Worm (Caenorhabditis elegans) whole organism, L4 larva: ENCODE measurements around the gene srw-73.

ENCODE experiments used
- F26F4.8 ChIP-seq: fragments of 200-800 bp; sonication (Bioruptor generic); conservative IDR thresholded peaks from 2 replicates; pipeline ENCODE4 v1.3.6; 2022; ENCODE audit warnings: missing genetic modification characterization, missing compliant biosample characterization
- F49E8.2 ChIP-seq: sonication (generic microtip); optimal IDR thresholded peaks from 2 replicates; lab custom pipeline; 2016; ENCODE audit warnings: missing compliant biosample characterization, mild to moderate bottlenecking, missing genetic modification characterization, borderline replicate concordance
- T20F7.1 ChIP-seq: fragments of 200-800 bp; sonication (Bioruptor generic); optimal IDR thresholded peaks from 2 replicates; lab custom pipeline; 2018; ENCODE audit warnings: mild to moderate bottlenecking, missing genetic modification characterization, missing compliant biosample characterization
- T26A8.4 ChIP-seq: fragments of 200-800 bp; sonication (Bioruptor generic); IDR thresholded peaks from 2 replicates; pipeline ENCODE4 v1.3.6; 2022; ENCODE audit warnings: missing genetic modification characterization, missing compliant biosample characterization
- Y48G9A.11 ChIP-seq: fragments of 200-800 bp; sonication (Bioruptor generic); IDR thresholded peaks from 2 replicates; pipeline ENCODE4 v1.3.6; 2022; ENCODE audit warnings: missing genetic modification reagents, missing genetic modification characterization, missing compliant biosample characterization
- aha-1 ChIP-seq: fragments of 150-350 bp; peaks from one replicate; lab custom pipeline; 2014; ENCODE audit warnings: missing biosample characterization, missing genetic modification characterization
- ama-1 ChIP-seq: fragments of 150-350 bp; optimal IDR thresholded peaks from 2 replicates; lab custom pipeline; 2014; ENCODE audit warnings: inconsistent platforms, mixed read lengths
- attf-4 ChIP-seq: sonication (generic microtip); optimal IDR thresholded peaks from 3 replicates; lab custom pipeline; 2017; ENCODE audit warnings: missing biosample characterization, missing genetic modification characterization
- ces-1 ChIP-seq: fragments of 150-350 bp; sonication (generic microtip); optimal IDR thresholded peaks from 4 replicates; lab custom pipeline; 2014; ENCODE audit warnings: missing biosample characterization, missing genetic modification reagents, missing genetic modification characterization
- ctbp-1 ChIP-seq: fragments of 200-800 bp; sonication (Bioruptor generic); IDR thresholded peaks from 2 replicates; pipeline ENCODE4 v1.3.6; 2022; ENCODE audit warnings: missing genetic modification reagents, missing genetic modification characterization, missing compliant biosample characterization
- daf-12 ChIP-seq: fragments of 150-350 bp; optimal IDR thresholded peaks from 2 replicates; lab custom pipeline; 2014; ENCODE audit warnings: missing biosample characterization, missing genetic modification reagents, missing genetic modification characterization
- dmd-8 ChIP-seq: fragments of 200-800 bp; sonication (Bioruptor generic); IDR thresholded peaks from 2 replicates; pipeline ENCODE4 v1.3.6; 2022; ENCODE audit warnings: missing genetic modification characterization, missing compliant biosample characterization
- dmd-9 ChIP-seq: fragments of 200-800 bp; sonication (Bioruptor generic); IDR thresholded peaks from 2 replicates; pipeline ENCODE4 v1.3.6; 2022; ENCODE audit warnings: missing genetic modification reagents, missing genetic modification characterization, missing compliant biosample characterization
- duxl-1 ChIP-seq: sonication (generic microtip); optimal IDR thresholded peaks from 2 replicates; lab custom pipeline; 2016; ENCODE audit warnings: mild to moderate bottlenecking, missing genetic modification characterization, moderate library complexity, missing compliant biosample characterization; ENCODE audit not compliant: poor library complexity
- dve-1 ChIP-seq: sonication (generic microtip); optimal IDR thresholded peaks from 2 replicates; lab custom pipeline; 2017; ENCODE audit warnings: antibody characterized with exemption, mild to moderate bottlenecking, missing genetic modification characterization, missing compliant biosample characterization; ENCODE audit not compliant: insufficient read depth
- fkh-10 ChIP-seq: fragments of 150-350 bp; optimal IDR thresholded peaks from 2 replicates; lab custom pipeline; 2014; ENCODE audit warnings: missing biosample characterization, missing genetic modification reagents, missing genetic modification characterization
- fos-1 ChIP-seq: fragments of 150-350 bp; optimal IDR thresholded peaks from 2 replicates; lab custom pipeline; 2014; ENCODE audit warnings: missing biosample characterization, missing genetic modification characterization
- gei-8 ChIP-seq: fragments of 200-800 bp; sonication (Bioruptor generic); optimal IDR thresholded peaks from 2 replicates; lab custom pipeline; 2018; ENCODE audit warnings: mild to moderate bottlenecking, missing genetic modification characterization, missing compliant biosample characterization
- hlh-30 ChIP-seq: sonication (generic microtip); optimal IDR thresholded peaks from 2 replicates; lab custom pipeline; 2017; ENCODE audit warnings: antibody characterized with exemption, mild to moderate bottlenecking, missing genetic modification characterization, missing compliant biosample characterization; ENCODE audit not compliant: insufficient read depth
- hmg-1.1 ChIP-seq: fragments of 200-800 bp; sonication (Bioruptor generic); IDR thresholded peaks from 2 replicates; pipeline ENCODE4 v1.3.6; 2022; ENCODE audit warnings: missing genetic modification reagents, missing genetic modification characterization, missing compliant biosample characterization
- lim-7 ChIP-seq: fragments of 200-800 bp; sonication (Bioruptor generic); IDR thresholded peaks from 2 replicates; pipeline ENCODE4 v1.3.6; 2022; ENCODE audit warnings: missing genetic modification characterization, missing compliant biosample characterization
- lin-13 ChIP-seq: fragments of 150-350 bp; optimal IDR thresholded peaks from 2 replicates; lab custom pipeline; 2014; ENCODE audit warnings: missing biosample characterization, missing genetic modification reagents, missing genetic modification characterization
- lin-15B ChIP-seq: fragments of 150-350 bp; sonication (generic microtip); optimal IDR thresholded peaks from 3 replicates; lab custom pipeline; 2014; ENCODE audit warnings: missing biosample characterization, missing genetic modification characterization
- lin-39 ChIP-seq: fragments of 150-350 bp; optimal IDR thresholded peaks from 2 replicates; lab custom pipeline; 2014; ENCODE audit warnings: missing biosample characterization, missing genetic modification reagents, missing genetic modification characterization
- lsy-2 ChIP-seq, 2 experiments: fragments of 150-350 bp in 1 of 2; sonication (generic microtip) in 1 of 2; optimal IDR thresholded peaks; 2 replicates each; lab custom pipeline; 2014 to 2017; ENCODE audit warnings: missing biosample characterization in 2 of 2, missing genetic modification characterization in 2 of 2
- mdl-1 ChIP-seq, 2 experiments: fragments of 150-350 bp in 1 of 2; sonication (generic microtip) in 1 of 2; optimal IDR thresholded peaks; 2 replicates each; lab custom pipeline; 2014 to 2017; ENCODE audit warnings: missing biosample characterization in 2 of 2, missing genetic modification characterization in 2 of 2
- mep-1 ChIP-seq: fragments of 150-350 bp; sonication (generic microtip); optimal IDR thresholded peaks from 3 replicates; lab custom pipeline; 2014; ENCODE audit warnings: missing biosample characterization, missing genetic modification characterization
- mes-2 ChIP-seq: sonication (generic microtip); optimal IDR thresholded peaks from 2 replicates; lab custom pipeline; 2016; ENCODE audit warnings: missing genotype, mild to moderate bottlenecking, missing genetic modification characterization, missing compliant biosample characterization; ENCODE audit not compliant: poor library complexity, severe bottlenecking
- mxl-2 ChIP-seq: fragments of 200-800 bp; sonication (Bioruptor generic); conservative IDR thresholded peaks from 2 replicates; pipeline ENCODE4 v1.3.6; 2022; ENCODE audit warnings: missing genetic modification reagents, missing genetic modification characterization, missing compliant biosample characterization
- nhr-10 ChIP-seq: fragments of 150-350 bp; optimal IDR thresholded peaks from 2 replicates; lab custom pipeline; 2014; ENCODE audit warnings: missing biosample characterization, missing genetic modification characterization
- nhr-111 ChIP-seq: fragments of 200-800 bp; sonication (Bioruptor generic); optimal IDR thresholded peaks from 2 replicates; lab custom pipeline; 2018; ENCODE audit warnings: mild to moderate bottlenecking, missing genetic modification characterization, missing compliant biosample characterization
- nhr-42 ChIP-seq: fragments of 200-800 bp; sonication (Bioruptor generic); IDR thresholded peaks from 2 replicates; pipeline ENCODE4 v1.3.6; 2022; ENCODE audit warnings: missing genetic modification characterization, missing compliant biosample characterization
- nhr-6 ChIP-seq: fragments of 150-350 bp; optimal IDR thresholded peaks from 2 replicates; lab custom pipeline; 2014; ENCODE audit warnings: missing biosample characterization, missing genetic modification characterization
- rbr-2 ChIP-seq: sonication (generic microtip); optimal IDR thresholded peaks from 2 replicates; lab custom pipeline; 2016; ENCODE audit warnings: missing genotype, missing genetic modification characterization, missing compliant biosample characterization
- sdz-12 ChIP-seq: fragments of 200-800 bp; sonication (Bioruptor generic); optimal IDR thresholded peaks from 2 replicates; lab custom pipeline; 2018; ENCODE audit warnings: mild to moderate bottlenecking, missing genetic modification characterization, missing compliant biosample characterization
- set-16 ChIP-seq: fragments of 200-800 bp; sonication (Bioruptor generic); IDR thresholded peaks from 2 replicates; pipeline ENCODE4 v1.3.6; 2022; ENCODE audit warnings: missing genetic modification reagents, missing genetic modification characterization, missing compliant biosample characterization
- skn-1 ChIP-seq: fragments of 150-350 bp; optimal IDR thresholded peaks from 2 replicates; lab custom pipeline; 2014; ENCODE audit warnings: missing biosample characterization, missing genetic modification characterization
- snpc-1.2 ChIP-seq: fragments of 200-800 bp; sonication (Bioruptor generic); IDR thresholded peaks from 2 replicates; pipeline ENCODE4 v1.3.6; 2022; ENCODE audit warnings: missing genetic modification reagents, missing genetic modification characterization, missing compliant biosample characterization
- tag-97 ChIP-seq: fragments of 200-800 bp; sonication (Bioruptor generic); IDR thresholded peaks from 2 replicates; pipeline ENCODE4 v1.3.6; 2022; ENCODE audit warnings: missing genetic modification characterization, missing compliant biosample characterization
- unc-39 ChIP-seq: sonication (generic microtip); optimal IDR thresholded peaks from 2 replicates; lab custom pipeline; 2017; ENCODE audit warnings: missing biosample characterization, missing genetic modification characterization
- zip-2 ChIP-seq: fragments of 150-350 bp; optimal IDR thresholded peaks from 2 replicates; lab custom pipeline; 2014; ENCODE audit warnings: missing biosample characterization, missing genetic modification characterization

srw-73 gene

ce11 chrV:16582973-16583372 is 5.4 kb downstream of the srw-73 start, which contains the start of gene str-150:
Gene str-150 (plus strand): TSS chrV:16583273.
- TF ChIP-seq fos-1 (tag; lab: Kevin White, UChicago) (no peak), lin-39 (tag; lab: Kevin White, UChicago) (no peak), nhr-6 (tag; lab: Kevin White, UChicago) (no peak), lim-7 (GFP tag; lab: Robert Waterston, UW) (no peak), mxl-2 (GFP tag; lab: Robert Waterston, UW) (no peak), Y48G9A.11 (GFP tag; lab: Robert Waterston, UW) (no peak), snpc-1.2 (GFP tag; lab: Robert Waterston, UW) (no peak), lsy-2 (tag; optimal IDR thresholded peaks at IDR 0.05; lab: Kevin White, UChicago) (no peak), mep-1 (tag; lab: Kevin White, UChicago) (no peak), nhr-10 (tag; lab: Kevin White, UChicago) (no peak), mes-2 (tag; lab: Kevin White, UChicago) (no peak), sdz-12 (GFP tag; lab: Kevin White, UChicago) (no peak), T20F7.1 (GFP tag; lab: Kevin White, UChicago) (no peak)

ce11 chrV:16581061-16581460 is 7.3 kb downstream of the srw-73 start:
- TF ChIP-seq mep-1 (tag; lab: Kevin White, UChicago) = no peak
- TF ChIP-seq aha-1 (tag; lab: Kevin White, UChicago) = peak; percentile 46
- TF ChIP-seq attf-4 (tag; lab: Kevin White, UChicago) = no peak
- no peak for TF ChIP-seq T20F7.1 (GFP tag; lab: Kevin White, UChicago)
- TF ChIP-seq hmg-1.1 (GFP tag; lab: Robert Waterston, UW) = no peak
- TF ChIP-seq gei-8 (GFP tag; lab: Kevin White, UChicago) = no peak
- no peak for TF ChIP-seq mdl-1 (tag; optimal IDR thresholded peaks at IDR 0.05; lab: Kevin White, UChicago)

ce11 chrV:16580424-16580823 is 7.9 kb downstream of the srw-73 start, which contains the start of gene nhr-271:
Gene nhr-271 (minus strand): TSS chrV:16580524.
- TF ChIP-seq F49E8.2 (tag; lab: Kevin White, UChicago) = no peak

- TF ChIP-seq skn-1 (tag; lab: Kevin White, UChicago) (no peak), ces-1 (no peak), gei-8 (GFP tag; lab: Kevin White, UChicago) (no peak), daf-12 (tag; lab: Kevin White, UChicago) (no peak), fkh-10 (GFP tag; lab: Kevin White, UChicago) (no peak), nhr-42 (GFP tag; lab: Robert Waterston, UW) (no peak), mep-1 (tag; lab: Kevin White, UChicago) (no peak), duxl-1 (tag; lab: Kevin White, UChicago) (no peak), T26A8.4 (GFP tag; lab: Robert Waterston, UW) (no peak), fos-1 (tag; lab: Kevin White, UChicago) (no peak), lin-13 (GFP tag; lab: Kevin White, UChicago) (no peak), ctbp-1 (GFP tag; lab: Robert Waterston, UW) (no peak), dmd-9 (GFP tag; lab: Robert Waterston, UW) (no peak), attf-4 (tag; lab: Kevin White, UChicago) (no peak), set-16 (GFP tag; lab: Robert Waterston, UW) (no peak), T20F7.1 (GFP tag; lab: Kevin White, UChicago) (no peak), F26F4.8 (GFP tag; lab: Robert Waterston, UW) (no peak), dmd-8 (GFP tag; lab: Robert Waterston, UW) (no peak), F49E8.2 (tag; lab: Kevin White, UChicago) (no peak)
These were observed 12.4 kb downstream of the srw-73 start, which contains the start of gene str-151 for ce11 chrV:16575900-16576299. Gene str-151 (plus strand): TSS chrV:16576200.

- TF ChIP-seq aha-1 (tag; lab: Kevin White, UChicago) = no peak
- TF ChIP-seq duxl-1 (tag; lab: Kevin White, UChicago) = no peak
- TF ChIP-seq tag-97 (GFP tag; lab: Robert Waterston, UW) = no peak
- no peak for TF ChIP-seq lin-39 (tag; lab: Kevin White, UChicago)
- no peak for TF ChIP-seq rbr-2 (tag; lab: Kevin White, UChicago)
- no peak for TF ChIP-seq hmg-1.1 (GFP tag; lab: Robert Waterston, UW)
- TF ChIP-seq nhr-6 (tag; lab: Kevin White, UChicago) = no peak
- no peak for TF ChIP-seq mxl-2 (GFP tag; lab: Robert Waterston, UW)
- no peak for TF ChIP-seq nhr-111
- no peak for TF ChIP-seq mep-1 (tag; lab: Kevin White, UChicago)
- no peak for TF ChIP-seq lin-15B
- no peak for TF ChIP-seq nhr-10 (tag; lab: Kevin White, UChicago)
- TF ChIP-seq hlh-30 (tag; lab: Kevin White, UChicago) = no peak
- no peak for TF ChIP-seq dve-1 (tag; lab: Kevin White, UChicago)
- TF ChIP-seq ama-1 (lab: Kevin White, UChicago) = no peak
- TF ChIP-seq zip-2 (tag; lab: Kevin White, UChicago) = no peak
- no peak for TF ChIP-seq gei-8 (GFP tag; lab: Kevin White, UChicago)
- TF ChIP-seq unc-39 (tag; lab: Kevin White, UChicago) = no peak
- TF ChIP-seq lim-7 (GFP tag; lab: Robert Waterston, UW) = no peak
These were observed 15.2 kb downstream of the srw-73 start, which contains the start of gene str-149 for ce11 chrV:16573168-16573567. Gene str-149 (plus strand): TSS chrV:16573468.
